Worm (Caenorhabditis elegans) whole organism, L4 larva: ENCODE data around the gene npr-22.

Source experiments
- ceh-28 ChIP-seq: fragments of 150-350 bp; optimal IDR thresholded peaks from 2 replicates; lab custom pipeline; 2014; ENCODE audit warnings: missing biosample characterization, missing genetic modification reagents, missing genetic modification characterization
- ceh-62 ChIP-seq: sonication (generic microtip); optimal IDR thresholded peaks from 2 replicates; lab custom pipeline; 2017; ENCODE audit warnings: missing biosample characterization, missing genetic modification characterization
- ceh-82 ChIP-seq: sonication (generic microtip); optimal IDR thresholded peaks from 2 replicates; lab custom pipeline; 2017; ENCODE audit warnings: missing biosample characterization, missing genetic modification characterization
- ces-1 ChIP-seq: fragments of 150-350 bp; sonication (generic microtip); optimal IDR thresholded peaks from 4 replicates; lab custom pipeline; 2014; ENCODE audit warnings: missing biosample characterization, missing genetic modification reagents, missing genetic modification characterization
- fos-1 ChIP-seq: fragments of 150-350 bp; optimal IDR thresholded peaks from 2 replicates; lab custom pipeline; 2014; ENCODE audit warnings: missing biosample characterization, missing genetic modification characterization
- lin-39 ChIP-seq: fragments of 150-350 bp; optimal IDR thresholded peaks from 2 replicates; lab custom pipeline; 2014; ENCODE audit warnings: missing biosample characterization, missing genetic modification reagents, missing genetic modification characterization
- lsy-2 ChIP-seq, 2 experiments: fragments of 150-350 bp in 1 of 2; sonication (generic microtip) in 1 of 2; optimal IDR thresholded peaks; 2 replicates each; lab custom pipeline; 2014 to 2017; ENCODE audit warnings: missing biosample characterization in 2 of 2, missing genetic modification characterization in 2 of 2
- nhr-77 ChIP-seq: fragments of 150-350 bp; optimal IDR thresholded peaks from 2 replicates; lab custom pipeline; 2014; ENCODE audit warnings: missing biosample characterization, missing genetic modification characterization
- pha-4 ChIP-seq, 2 experiments: fragments of 150-350 bp in 1 of 2; fragments of 200-800 bp in 1 of 2; sonication (Bioruptor generic) in 1 of 2; IDR thresholded peaks in 1 of 2; optimal IDR thresholded peaks in 1 of 2; 2 replicates each; pipeline versions ENCODE4 v1.3.6 to Lab custom; 2014 to 2022; ENCODE audit warnings: missing genetic modification characterization in 2 of 2, missing genetic modification reagents in 2 of 2, missing biosample characterization in 1 of 2, missing compliant biosample characterization in 1 of 2
- sdz-12 ChIP-seq: fragments of 200-800 bp; sonication (Bioruptor generic); optimal IDR thresholded peaks from 2 replicates; lab custom pipeline; 2018; ENCODE audit warnings: mild to moderate bottlenecking, missing genetic modification characterization, missing compliant biosample characterization
- snpc-4 ChIP-seq: fragments of 150-350 bp; optimal IDR thresholded peaks from 2 replicates; lab custom pipeline; 2014; ENCODE audit warnings: missing biosample characterization, missing genetic modification characterization
- unc-62 ChIP-seq, 3 experiments: fragments of 150-350 bp in 1 of 3; sonication (generic microtip); optimal IDR thresholded peaks in 2 of 3; peaks in 1 of 3; 1 replicate in 1 of 3; 2 replicates in 2 of 3; lab custom pipeline; 2014 to 2017; ENCODE audit warnings: missing biosample characterization in 3 of 3, missing genetic modification characterization in 3 of 3, missing genetic modification reagents in 3 of 3, missing genotype in 1 of 3

ce11 chrIV:8611886-8612542 is 52.8 kb downstream of the npr-22 start, which contains the start of the genes F42A9.17 and cyp-33E2:
- peak; percentile 44 for TF ChIP-seq nhr-77 (tag; lab: Kevin White, UChicago)
- no peak for TF ChIP-seq lsy-2 (tag; optimal IDR thresholded peaks at IDR 0.05; lab: Kevin White, UChicago)
- no peak for TF ChIP-seq pha-4 (GFP tag; IDR thresholded peaks at IDR 0.05; lab: Robert Waterston, UW)
- peak; percentile 12 for TF ChIP-seq pha-4 (tag; optimal IDR thresholded peaks at IDR 0.05; lab: Kevin White, UChicago)
- TF ChIP-seq sdz-12 (GFP tag; lab: Kevin White, UChicago), result no peak
- no peak for TF ChIP-seq fos-1 (tag; lab: Kevin White, UChicago)
- no peak for TF ChIP-seq lin-39 (tag; lab: Kevin White, UChicago)
- TF ChIP-seq unc-62 (GFP tag; optimal IDR thresholded peaks at IDR 0.05 in 1 of 2; lab: Kevin White, UChicago), result no peak
- no peak for TF ChIP-seq unc-62 (tag; optimal IDR thresholded peaks at IDR 0.05; lab: Kevin White, UChicago)
- TF ChIP-seq ces-1 (GFP tag; lab: Kevin White, UChicago), result no peak
- TF ChIP-seq ceh-62 (tag; lab: Kevin White, UChicago), result no peak
- no peak for TF ChIP-seq ceh-82
- TF ChIP-seq snpc-4 (tag; lab: Kevin White, UChicago), result no peak
- no peak for TF ChIP-seq ceh-28 (tag; lab: Kevin White, UChicago)
